Fruit fly (Drosophila melanogaster) whole organism, embryonic: ENCODE measurements around the gene CG33124.

Experiments used
- Adf1 ChIP-seq: fragments of 200-800 bp; sonication (Bioruptor generic); IDR thresholded peaks from 2 replicates; pipeline ENCODE4 v1.3.6; 2022; ENCODE audit warnings: missing biosample characterization, missing genetic modification characterization
- BEAF-32 ChIP-seq: fragments of 200-800 bp; sonication (Bioruptor generic); optimal IDR thresholded peaks from 3 replicates; lab custom pipeline; 2017; ENCODE audit warnings: missing biosample characterization, missing genetic modification characterization, mild to moderate bottlenecking, moderate library complexity, missing genetic modification reagents
- CG10462 ChIP-seq: fragments of 200-800 bp; sonication (Bioruptor generic); optimal IDR thresholded peaks from 2 replicates; lab custom pipeline; 2016; ENCODE audit warnings: missing biosample characterization, missing genetic modification characterization
- CG10543 ChIP-seq: fragments of 200-800 bp; sonication (Bioruptor generic); optimal IDR thresholded peaks from 3 replicates; lab custom pipeline; 2017; ENCODE audit warnings: missing biosample characterization, mild to moderate bottlenecking, missing genetic modification characterization, moderate library complexity
- CG10959 ChIP-seq: fragments of 200-800 bp; sonication (Bioruptor generic); IDR thresholded peaks from 2 replicates; pipeline ENCODE4 v1.3.6; 2022; ENCODE audit warnings: missing biosample characterization, missing genetic modification characterization
- CG11093 ChIP-seq: fragments of 200-800 bp; sonication (Bioruptor generic); IDR thresholded peaks from 3 replicates; pipeline ENCODE4 v1.3.6; 2022; ENCODE audit warnings: missing biosample characterization, missing genetic modification characterization
- CG11504 ChIP-seq: fragments of 200-800 bp; sonication (Bioruptor generic); optimal IDR thresholded peaks from 3 replicates; lab custom pipeline; 2019; ENCODE audit warnings: missing biosample characterization, mild to moderate bottlenecking, missing genetic modification characterization, moderate library complexity
- CG12104 ChIP-seq: fragments of 200-800 bp; sonication (Bioruptor generic); optimal IDR thresholded peaks from 3 replicates; lab custom pipeline; 2016; ENCODE audit warnings: missing biosample characterization, missing genetic modification characterization
- CG12744 ChIP-seq: fragments of 200-800 bp; sonication (Bioruptor generic); optimal IDR thresholded peaks from 2 replicates; lab custom pipeline; 2016; ENCODE audit warnings: missing biosample characterization, missing genetic modification characterization
- CG13424 ChIP-seq: fragments of 200-800 bp; sonication (Bioruptor generic); optimal IDR thresholded peaks from 2 replicates; lab custom pipeline; 2019; ENCODE audit warnings: missing biosample characterization, mild to moderate bottlenecking, missing genetic modification characterization, moderate library complexity
- CG13894 ChIP-seq: fragments of 200-800 bp; sonication (Bioruptor generic); optimal IDR thresholded peaks from 3 replicates; lab custom pipeline; 2018; ENCODE audit warnings: missing biosample characterization, mild to moderate bottlenecking, missing genetic modification characterization, moderate library complexity
- CG14860 ChIP-seq: fragments of 200-800 bp; sonication (Bioruptor generic); IDR thresholded peaks from 3 replicates; pipeline ENCODE4 v1.3.6; 2022; ENCODE audit warnings: missing biosample characterization, missing genetic modification characterization; ENCODE audit not compliant: partially characterized antibody
- CG15514 ChIP-seq: fragments of 200-800 bp; sonication (Bioruptor generic); optimal IDR thresholded peaks from 3 replicates; lab custom pipeline; 2017; ENCODE audit warnings: missing biosample characterization, missing genetic modification characterization, mild to moderate bottlenecking, moderate library complexity, missing genetic modification reagents
- CG17361 ChIP-seq: fragments of 200-800 bp; sonication (Bioruptor generic); IDR thresholded peaks from 3 replicates; pipeline ENCODE4 v1.3.6; 2022; ENCODE audit warnings: missing biosample characterization, missing genetic modification characterization
- CG2712 ChIP-seq: fragments of 200-800 bp; optimal IDR thresholded peaks from 3 replicates; lab custom pipeline; 2019; ENCODE audit warnings: missing biosample characterization, mild to moderate bottlenecking, missing genetic modification characterization, moderate library complexity
- CG30431 ChIP-seq: fragments of 200-800 bp; sonication (Bioruptor generic); optimal IDR thresholded peaks from 2 replicates; lab custom pipeline; 2017; ENCODE audit warnings: missing biosample characterization, missing genetic modification characterization
- CG3163 ChIP-seq: fragments of 200-800 bp; sonication (Bioruptor generic); optimal IDR thresholded peaks from 3 replicates; lab custom pipeline; 2016; ENCODE audit warnings: missing biosample characterization, missing genetic modification characterization
- CG32767 ChIP-seq: fragments of 200-800 bp; sonication (Bioruptor generic); IDR thresholded peaks from 2 replicates; pipeline ENCODE4 v1.3.6; 2022; ENCODE audit warnings: missing biosample characterization, missing genetic modification characterization
- CG33213 ChIP-seq: fragments of 200-800 bp; sonication (Bioruptor generic); optimal IDR thresholded peaks from 3 replicates; lab custom pipeline; 2016; ENCODE audit warnings: missing biosample characterization, missing genetic modification characterization
- CG33557 ChIP-seq: fragments of 200-800 bp; sonication (Bioruptor generic); optimal IDR thresholded peaks from 2 replicates; lab custom pipeline; 2019; ENCODE audit warnings: missing biosample characterization, mild to moderate bottlenecking, missing genetic modification characterization, moderate library complexity
- CG4282 ChIP-seq: fragments of 200-800 bp; sonication (Bioruptor generic); optimal IDR thresholded peaks from 2 replicates; lab custom pipeline; 2016; ENCODE audit warnings: missing biosample characterization, missing genetic modification characterization
- CG4424 ChIP-seq: fragments of 200-800 bp; sonication (Bioruptor generic); optimal IDR thresholded peaks from 3 replicates; lab custom pipeline; 2016; ENCODE audit warnings: missing biosample characterization, missing genetic modification characterization
- CG7372 ChIP-seq: fragments of 200-800 bp; sonication (Bioruptor generic); IDR thresholded peaks from 2 replicates; pipeline ENCODE4 v1.3.6; 2022; ENCODE audit warnings: missing biosample characterization, missing genetic modification characterization
- CG7928 ChIP-seq: fragments of 200-800 bp; sonication (Bioruptor generic); optimal IDR thresholded peaks from 2 replicates; lab custom pipeline; 2017; ENCODE audit warnings: missing biosample characterization, mild to moderate bottlenecking, missing genetic modification characterization
- CG8281 ChIP-seq: fragments of 200-800 bp; sonication (Bioruptor generic); optimal IDR thresholded peaks from 2 replicates; lab custom pipeline; 2018; ENCODE audit warnings: missing biosample characterization, mild to moderate bottlenecking, missing genetic modification characterization, moderate library complexity
- CG9609 ChIP-seq: fragments of 200-800 bp; sonication (Bioruptor generic); optimal IDR thresholded peaks from 3 replicates; lab custom pipeline; 2016; ENCODE audit warnings: missing biosample characterization, missing genetic modification characterization
- Fer3 ChIP-seq: fragments of 200-800 bp; sonication (Bioruptor generic); optimal IDR thresholded peaks from 2 replicates; lab custom pipeline; 2018; ENCODE audit warnings: missing biosample characterization, mild to moderate bottlenecking, missing genetic modification characterization, moderate library complexity
- Lhr ChIP-seq: fragments of 200-800 bp; sonication (Bioruptor generic); optimal IDR thresholded peaks from 3 replicates; lab custom pipeline; 2017; ENCODE audit warnings: mild to moderate bottlenecking, missing biosample characterization, missing genetic modification reagents, missing genetic modification characterization
- MBD-R2 ChIP-seq: fragments of 200-800 bp; sonication (Bioruptor generic); IDR thresholded peaks from 2 replicates; pipeline ENCODE4 v1.3.6; 2022; ENCODE audit warnings: missing biosample characterization, missing genetic modification characterization
- MESR4 ChIP-seq: fragments of 200-800 bp; sonication (Bioruptor generic); optimal IDR thresholded peaks from 2 replicates; lab custom pipeline; 2018; ENCODE audit warnings: missing biosample characterization, mild to moderate bottlenecking, missing genetic modification characterization, moderate library complexity
- Meics ChIP-seq: fragments of 200-800 bp; sonication (Bioruptor generic); optimal IDR thresholded peaks from 2 replicates; lab custom pipeline; 2017; ENCODE audit warnings: missing biosample characterization, mild to moderate bottlenecking, missing genetic modification characterization
- Neu2 ChIP-seq: fragments of 200-800 bp; sonication (Bioruptor generic); optimal IDR thresholded peaks from 3 replicates; lab custom pipeline; 2016; ENCODE audit warnings: missing biosample characterization, missing genetic modification characterization, borderline replicate concordance
- Sin3A ChIP-seq: fragments of >200 bp; optimal IDR thresholded peaks from 2 replicates; lab custom pipeline; 2018
- Spps ChIP-seq: fragments of 200-800 bp; sonication (Bioruptor generic); optimal IDR thresholded peaks from 2 replicates; lab custom pipeline; 2018; ENCODE audit warnings: missing biosample characterization, mild to moderate bottlenecking, missing genetic modification characterization
- Trl ChIP-seq, 3 experiments: fragments of >200 bp in 2 of 3; fragments of 200-800 bp in 1 of 3; sonication (Bioruptor generic) in 1 of 3; optimal IDR thresholded peaks; 2 replicates in 1 of 3; 3 replicates in 2 of 3; lab custom pipeline; 2016 to 2017; ENCODE audit warnings: missing biosample characterization in 1 of 3, missing genetic modification characterization in 1 of 3
- aop ChIP-seq: fragments of 200-800 bp; sonication (Bioruptor generic); IDR thresholded peaks from 2 replicates; pipeline ENCODE4 v1.3.6; 2022; ENCODE audit warnings: missing biosample characterization, missing genetic modification characterization
- ap ChIP-seq: fragments of 200-800 bp; sonication (Bioruptor generic); IDR thresholded peaks from 2 replicates; pipeline ENCODE4 v1.3.6; 2022; ENCODE audit warnings: missing biosample characterization, missing genetic modification characterization
- chm ChIP-seq: fragments of 200-800 bp; sonication (Bioruptor generic); IDR thresholded peaks from 2 replicates; pipeline ENCODE4 v1.3.6; 2022; ENCODE audit warnings: missing biosample characterization, missing genetic modification characterization
- exex ChIP-seq: fragments of 200-800 bp; sonication (Bioruptor generic); optimal IDR thresholded peaks from 4 replicates; lab custom pipeline; 2018; ENCODE audit warnings: missing biosample characterization, mild to moderate bottlenecking, missing genetic modification characterization, moderate library complexity
- gcm2 ChIP-seq: fragments of 200-800 bp; sonication (Bioruptor generic); optimal IDR thresholded peaks from 2 replicates; lab custom pipeline; 2016; ENCODE audit warnings: missing biosample characterization, missing genetic modification characterization
- gt ChIP-seq: fragments of 200-800 bp; sonication (Bioruptor generic); IDR thresholded peaks from 2 replicates; pipeline ENCODE4 v1.3.6; 2022; ENCODE audit warnings: missing biosample characterization, missing genetic modification characterization
- nerfin-2 ChIP-seq: fragments of 200-800 bp; sonication (Bioruptor generic); IDR thresholded peaks from 2 replicates; pipeline ENCODE4 v1.3.6; 2022; ENCODE audit warnings: missing biosample characterization, missing genetic modification characterization; ENCODE audit not compliant: partially characterized antibody
- pan ChIP-seq, 4 experiments: fragments of >200 bp in 3 of 4; fragments of 200-800 bp in 1 of 4; sonication (Bioruptor generic) in 1 of 4; optimal IDR thresholded peaks in 3 of 4; IDR thresholded peaks in 1 of 4; 2 replicates each; pipeline versions ENCODE4 v1.3.6 to Lab custom; 2017 to 2022; ENCODE audit warnings: missing biosample characterization in 2 of 4, missing genetic modification characterization in 2 of 4, mixed read lengths in 1 of 4
- pho ChIP-seq: fragments of 200-800 bp; sonication (Bioruptor generic); optimal IDR thresholded peaks from 2 replicates; lab custom pipeline; 2016; ENCODE audit warnings: missing biosample characterization, missing genetic modification characterization
- pnt ChIP-seq: fragments of 200-800 bp; sonication (Bioruptor generic); optimal IDR thresholded peaks from 3 replicates; lab custom pipeline; 2016; ENCODE audit warnings: missing biosample characterization, missing genetic modification characterization
- prd ChIP-seq, 3 experiments: fragments of >200 bp in 2 of 3; fragments of 200-800 bp in 1 of 3; sonication (Bioruptor generic) in 1 of 3; optimal IDR thresholded peaks in 2 of 3; IDR thresholded peaks in 1 of 3; 2 replicates in 2 of 3; 3 replicates in 1 of 3; pipeline versions ENCODE4 v1.3.6 to Lab custom; 2017 to 2022; ENCODE audit warnings: missing biosample characterization in 1 of 3, missing genetic modification characterization in 1 of 3
- tup ChIP-seq: fragments of 200-800 bp; sonication (Bioruptor generic); optimal IDR thresholded peaks from 2 replicates; lab custom pipeline; 2016; ENCODE audit warnings: missing biosample characterization, mild to moderate bottlenecking, missing genetic modification characterization, moderate library complexity
- vfl ChIP-seq: fragments of 200-800 bp; sonication (Bioruptor generic); optimal IDR thresholded peaks from 2 replicates; lab custom pipeline; 2016; ENCODE audit warnings: missing biosample characterization, missing genetic modification characterization

CG33124 gene

dm6 chr2L:2168184-2168893 lies 40.6 kb downstream of the CG33124 start (continued):
- no peak for TF ChIP-seq gt (GFP tag; lab: Robert Waterston, UW)
- no peak for TF ChIP-seq nerfin-2 (GFP tag; lab: Robert Waterston, UW)
- no peak for TF ChIP-seq CG14860 (GFP tag; lab: Robert Waterston, UW)
- TF ChIP-seq Lhr (GFP tag; lab: Kevin White, UChicago): no peak
- TF ChIP-seq CG33213: no peak
- TF ChIP-seq vfl (GFP tag; lab: Kevin White, UChicago): no peak
- TF ChIP-seq MESR4 (GFP tag; lab: Kevin White, UChicago): no peak
- TF ChIP-seq CG4424: no peak
- TF ChIP-seq CG9609: no peak
- no peak for TF ChIP-seq CG4282 (GFP tag; lab: Kevin White, UChicago)
- TF ChIP-seq CG12104 (GFP tag; lab: Kevin White, UChicago): no peak
- TF ChIP-seq CG11504: peak; percentile 7
- TF ChIP-seq CG8281 (tag; lab: Kevin White, UChicago): no peak
- no peak for TF ChIP-seq CG3163 (GFP tag; lab: Kevin White, UChicago)
- no peak for TF ChIP-seq Adf1
- TF ChIP-seq pan (optimal IDR thresholded peaks at IDR 0.05; lab: Kevin White, UChicago): no peak
- peak in 1 of 2 experiments; percentile 41 for TF ChIP-seq pan (GFP tag; optimal IDR thresholded peaks at IDR 0.05 in 1 of 2, IDR thresholded peaks at IDR 0.05 in 1 of 2)
- TF ChIP-seq CG13894 (tag; lab: Kevin White, UChicago): peak; percentile 40
- TF ChIP-seq CG10959 (GFP tag; lab: Robert Waterston, UW): no peak
- TF ChIP-seq MBD-R2: no peak
- no peak for TF ChIP-seq CG7372 (GFP tag; lab: Robert Waterston, UW)
- TF ChIP-seq CG17361 (GFP tag; lab: Robert Waterston, UW): no peak
- peak; percentile 13 for TF ChIP-seq CG2712 (tag; lab: Kevin White, UChicago)
- 0 out of 2 replicates have a peak, but pooled peaks have one; percentile 23 for TF ChIP-seq aop
- TF ChIP-seq BEAF-32: no peak
- TF ChIP-seq pnt (GFP tag; lab: Kevin White, UChicago): no peak
- TF ChIP-seq CG10462: no peak
- TF ChIP-seq CG33557 (GFP tag; lab: Kevin White, UChicago): peak; percentile 16
- peak; percentile 32 for TF ChIP-seq CG13424 (tag; lab: Kevin White, UChicago)
- TF ChIP-seq Spps (tag; lab: Kevin White, UChicago): no peak
- no peak for TF ChIP-seq CG32767 (GFP tag; lab: Robert Waterston, UW)
- peak; percentile 40 for TF ChIP-seq Meics (GFP tag; lab: Kevin White, UChicago)
- TF ChIP-seq CG30431 (GFP tag; lab: Kevin White, UChicago): no peak
- TF ChIP-seq prd (optimal IDR thresholded peaks at IDR 0.05; lab: Kevin White, UChicago): no peak
- TF ChIP-seq prd (GFP tag; IDR thresholded peaks at IDR 0.05; lab: Robert Waterston, UW): no peak
- peak; percentile 24 for TF ChIP-seq CG10543 (GFP tag; lab: Kevin White, UChicago)
- TF ChIP-seq chm (GFP tag; lab: Robert Waterston, UW): no peak
- TF ChIP-seq Sin3A (lab: Kevin White, UChicago): no peak
- TF ChIP-seq exex (tag; lab: Kevin White, UChicago): peak; percentile 67
- peak; percentile 12 for TF ChIP-seq Fer3
- TF ChIP-seq Neu2 (GFP tag; lab: Kevin White, UChicago): no peak
- TF ChIP-seq pho: no peak
- no peak for TF ChIP-seq Trl (optimal IDR thresholded peaks at IDR 0.05; lab: Kevin White, UChicago)
- no peak for TF ChIP-seq Trl (GFP tag; optimal IDR thresholded peaks at IDR 0.05; lab: Kevin White, UChicago)
- TF ChIP-seq CG12744 (GFP tag; lab: Kevin White, UChicago): no peak
- TF ChIP-seq tup: no peak
- no peak for TF ChIP-seq CG7928 (GFP tag; lab: Kevin White, UChicago)
- no peak for TF ChIP-seq gcm2
- TF ChIP-seq ap: no peak
- TF ChIP-seq CG11093 (GFP tag; lab: Robert Waterston, UW): no peak
- peak; percentile 13 for TF ChIP-seq CG15514 (GFP tag; lab: Kevin White, UChicago)
